Fruit fly (Drosophila melanogaster) whole organism, embryonic: ENCODE data around the gene Kal1.
A peak's percentile ranks its signal among the peaks of the same experiment; 100 is the strongest.

Source experiments
- CG1024 ChIP-seq: fragments of 200-800 bp; sonication (Bioruptor generic); IDR thresholded peaks from 2 replicates; pipeline ENCODE4 v1.3.6; 2022; ENCODE audit warnings: missing biosample characterization, missing genetic modification characterization
- CG10274 ChIP-seq: fragments of 200-800 bp; sonication (Bioruptor generic); optimal IDR thresholded peaks from 3 replicates; lab custom pipeline; 2017; ENCODE audit warnings: missing biosample characterization, mild to moderate bottlenecking, missing genetic modification characterization
- CG14710 ChIP-seq: fragments of 200-800 bp; sonication (Bioruptor generic); optimal IDR thresholded peaks from 3 replicates; lab custom pipeline; 2019; ENCODE audit warnings: missing biosample characterization, mild to moderate bottlenecking, missing genetic modification characterization, moderate library complexity
- CG15601 ChIP-seq: fragments of 200-800 bp; sonication (Bioruptor generic); optimal IDR thresholded peaks from 3 replicates; lab custom pipeline; 2019; ENCODE audit warnings: missing biosample characterization, mild to moderate bottlenecking, missing genetic modification characterization, moderate library complexity
- CG17385 ChIP-seq: fragments of 200-800 bp; sonication (Bioruptor generic); optimal IDR thresholded peaks from 3 replicates; lab custom pipeline; 2018; ENCODE audit warnings: missing biosample characterization, mild to moderate bottlenecking, missing genetic modification characterization
- CG18764 ChIP-seq: fragments of 200-800 bp; sonication (Bioruptor generic); optimal IDR thresholded peaks from 3 replicates; lab custom pipeline; 2016; ENCODE audit warnings: missing biosample characterization, missing genetic modification characterization
- CG2116 ChIP-seq: fragments of 200-800 bp; sonication (Bioruptor generic); optimal IDR thresholded peaks from 3 replicates; lab custom pipeline; 2018; ENCODE audit warnings: missing biosample characterization, mild to moderate bottlenecking, missing genetic modification characterization
- CG30403 ChIP-seq: fragments of 200-800 bp; sonication (Bioruptor generic); optimal IDR thresholded peaks from 3 replicates; lab custom pipeline; 2016; ENCODE audit warnings: missing biosample characterization, missing genetic modification characterization
- CG31388 ChIP-seq: fragments of 200-800 bp; sonication (Bioruptor generic); optimal IDR thresholded peaks from 2 replicates; lab custom pipeline; 2016; ENCODE audit warnings: missing biosample characterization, missing genetic modification characterization
- CG3281 ChIP-seq: fragments of 200-800 bp; sonication (Bioruptor generic); optimal IDR thresholded peaks from 3 replicates; lab custom pipeline; 2017; ENCODE audit warnings: missing biosample characterization, mild to moderate bottlenecking, missing genetic modification characterization
- CG4328 ChIP-seq: fragments of 200-800 bp; sonication (Bioruptor generic); optimal IDR thresholded peaks from 3 replicates; lab custom pipeline; 2017; ENCODE audit warnings: missing biosample characterization, missing genetic modification reagents, missing genetic modification characterization
- CG4424 ChIP-seq: fragments of 200-800 bp; sonication (Bioruptor generic); optimal IDR thresholded peaks from 3 replicates; lab custom pipeline; 2016; ENCODE audit warnings: missing biosample characterization, missing genetic modification characterization
- CG9817 ChIP-seq: fragments of 200-800 bp; sonication (Bioruptor generic); optimal IDR thresholded peaks from 2 replicates; lab custom pipeline; 2018; ENCODE audit warnings: missing biosample characterization, mild to moderate bottlenecking, missing genetic modification characterization, moderate library complexity
- CHES-1-like ChIP-seq: fragments of 200-800 bp; sonication (Bioruptor generic); optimal IDR thresholded peaks from 2 replicates; lab custom pipeline; 2016; ENCODE audit warnings: missing biosample characterization, missing genetic modification characterization
- Dll ChIP-seq: fragments of 200-800 bp; sonication (Bioruptor generic); IDR thresholded peaks from 4 replicates; pipeline ENCODE4 v1.3.6; 2022; ENCODE audit warnings: missing biosample characterization, missing genetic modification characterization; ENCODE audit not compliant: partially characterized antibody
- ERR ChIP-seq: fragments of 200-800 bp; sonication (Bioruptor generic); optimal IDR thresholded peaks from 2 replicates; lab custom pipeline; 2016; ENCODE audit warnings: missing biosample characterization, missing genetic modification characterization
- Ets65A ChIP-seq: fragments of 200-800 bp; sonication (Bioruptor generic); peaks from one replicate; lab custom pipeline; 2016; ENCODE audit warnings: missing biosample characterization, missing genetic modification characterization
- Ets97D ChIP-seq: fragments of 200-800 bp; sonication (Bioruptor generic); optimal IDR thresholded peaks from 3 replicates; lab custom pipeline; 2016; ENCODE audit warnings: missing biosample characterization, missing genetic modification characterization
- Fer3 ChIP-seq: fragments of 200-800 bp; sonication (Bioruptor generic); optimal IDR thresholded peaks from 2 replicates; lab custom pipeline; 2018; ENCODE audit warnings: missing biosample characterization, mild to moderate bottlenecking, missing genetic modification characterization, moderate library complexity
- HmgZ ChIP-seq: fragments of 200-800 bp; sonication (Bioruptor generic); optimal IDR thresholded peaks from 2 replicates; lab custom pipeline; 2018; ENCODE audit warnings: missing biosample characterization, mild to moderate bottlenecking, missing genetic modification characterization
- Hr39 ChIP-seq: fragments of >200 bp; optimal IDR thresholded peaks from 2 replicates; lab custom pipeline; 2017
- Lhr ChIP-seq: fragments of 200-800 bp; sonication (Bioruptor generic); optimal IDR thresholded peaks from 3 replicates; lab custom pipeline; 2017; ENCODE audit warnings: mild to moderate bottlenecking, missing biosample characterization, missing genetic modification reagents, missing genetic modification characterization
- Med ChIP-seq: fragments of 200-800 bp; sonication (Bioruptor generic); peaks from one replicate; lab custom pipeline; 2016; ENCODE audit warnings: missing biosample characterization, missing genetic modification characterization, mild to moderate bottlenecking, inconsistent platforms, moderate library complexity
- Mrtf ChIP-seq: fragments of 200-800 bp; sonication (Bioruptor generic); IDR thresholded peaks from 3 replicates; pipeline ENCODE4 v1.3.6; 2022; ENCODE audit warnings: missing biosample characterization, missing genetic modification characterization
- Nf-YC ChIP-seq: fragments of 200-800 bp; optimal IDR thresholded peaks from 3 replicates; lab custom pipeline; 2019; ENCODE audit warnings: missing biosample characterization, mild to moderate bottlenecking, missing genetic modification characterization, moderate library complexity
- Oli ChIP-seq: fragments of 200-800 bp; sonication (Bioruptor generic); optimal IDR thresholded peaks from 2 replicates; lab custom pipeline; 2018; ENCODE audit warnings: missing biosample characterization, mild to moderate bottlenecking, missing genetic modification characterization, moderate library complexity
- Scr ChIP-seq: fragments of 200-800 bp; sonication (Bioruptor generic); IDR thresholded peaks from 2 replicates; pipeline ENCODE4 v1.3.6; 2022; ENCODE audit warnings: missing biosample characterization, missing genetic modification characterization; ENCODE audit not compliant: partially characterized antibody
- Six4 ChIP-seq: fragments of 200-800 bp; sonication (Bioruptor generic); optimal IDR thresholded peaks from 2 replicates; lab custom pipeline; 2016; ENCODE audit warnings: missing biosample characterization, missing genetic modification characterization
- ara ChIP-seq: fragments of 200-800 bp; sonication (Bioruptor generic); IDR thresholded peaks from 2 replicates; pipeline ENCODE4 v1.3.6; 2022; ENCODE audit warnings: missing biosample characterization, missing genetic modification characterization
- corto ChIP-seq: fragments of 200-800 bp; sonication (Bioruptor generic); optimal IDR thresholded peaks from 2 replicates; lab custom pipeline; 2016; ENCODE audit warnings: missing biosample characterization, mild to moderate bottlenecking, missing genetic modification characterization, moderate library complexity
- fd64A ChIP-seq: fragments of 200-800 bp; sonication (Bioruptor generic); optimal IDR thresholded peaks from 3 replicates; lab custom pipeline; 2018; ENCODE audit warnings: missing biosample characterization, mild to moderate bottlenecking, missing genetic modification characterization
- ftz-f1 ChIP-seq: fragments of 200-800 bp; sonication (Bioruptor generic); optimal IDR thresholded peaks from 2 replicates; lab custom pipeline; 2016; ENCODE audit warnings: missing biosample characterization, missing genetic modification characterization
- hb ChIP-seq: fragments of 200-800 bp; sonication (Bioruptor generic); IDR thresholded peaks from 3 replicates; pipeline ENCODE4 v1.3.6; 2022; ENCODE audit warnings: missing biosample characterization, missing genetic modification characterization; ENCODE audit not compliant: partially characterized antibody
- hth ChIP-seq: fragments of >200 bp; optimal IDR thresholded peaks from 2 replicates; lab custom pipeline; 2017; ENCODE audit warnings: inconsistent platforms
- knrl ChIP-seq: fragments of 200-800 bp; sonication (Bioruptor generic); IDR thresholded peaks from 3 replicates; pipeline ENCODE4 v1.3.6; 2022; ENCODE audit warnings: missing biosample characterization, missing genetic modification characterization; ENCODE audit not compliant: partially characterized antibody
- mirr ChIP-seq: fragments of 200-800 bp; sonication (Bioruptor generic); optimal IDR thresholded peaks from 3 replicates; lab custom pipeline; 2018; ENCODE audit warnings: missing biosample characterization, mild to moderate bottlenecking, missing genetic modification characterization
- onecut ChIP-seq: fragments of 200-800 bp; sonication (Bioruptor generic); IDR thresholded peaks from 2 replicates; pipeline ENCODE4 v1.3.6; 2022; ENCODE audit warnings: missing biosample characterization, missing genetic modification characterization
- org-1 ChIP-seq: fragments of 200-800 bp; sonication (Bioruptor generic); optimal IDR thresholded peaks from 2 replicates; lab custom pipeline; 2017; ENCODE audit warnings: missing biosample characterization, missing genetic modification characterization
- pita ChIP-seq: fragments of 200-800 bp; sonication (Bioruptor generic); optimal IDR thresholded peaks from 2 replicates; lab custom pipeline; 2017; ENCODE audit warnings: missing biosample characterization, mild to moderate bottlenecking, missing genetic modification characterization
- prd ChIP-seq, 3 experiments: fragments of >200 bp in 2 of 3; fragments of 200-800 bp in 1 of 3; sonication (Bioruptor generic) in 1 of 3; optimal IDR thresholded peaks in 2 of 3; IDR thresholded peaks in 1 of 3; 2 replicates in 2 of 3; 3 replicates in 1 of 3; pipeline versions ENCODE4 v1.3.6 to Lab custom; 2017 to 2022; ENCODE audit warnings: missing biosample characterization in 1 of 3, missing genetic modification characterization in 1 of 3
- repo ChIP-seq: fragments of 200-800 bp; sonication (Bioruptor generic); optimal IDR thresholded peaks from 2 replicates; lab custom pipeline; 2016; ENCODE audit warnings: missing biosample characterization, missing genetic modification characterization
- sug ChIP-seq: fragments of 200-800 bp; optimal IDR thresholded peaks from 2 replicates; lab custom pipeline; 2019; ENCODE audit warnings: missing biosample characterization, mild to moderate bottlenecking, missing genetic modification characterization, moderate library complexity
- tin ChIP-seq: fragments of 200-800 bp; sonication (Bioruptor generic); optimal IDR thresholded peaks from 3 replicates; lab custom pipeline; 2016; ENCODE audit warnings: missing biosample characterization, missing genetic modification characterization
- trh ChIP-seq: fragments of 200-800 bp; sonication (Bioruptor generic); optimal IDR thresholded peaks from 2 replicates; lab custom pipeline; 2016; ENCODE audit warnings: missing biosample characterization, missing genetic modification characterization
- twi ChIP-seq: fragments of 200-800 bp; optimal IDR thresholded peaks from 2 replicates; lab custom pipeline; 2019; ENCODE audit warnings: missing biosample characterization, mild to moderate bottlenecking, missing genetic modification characterization, moderate library complexity
- vfl ChIP-seq: fragments of 200-800 bp; sonication (Bioruptor generic); optimal IDR thresholded peaks from 2 replicates; lab custom pipeline; 2016; ENCODE audit warnings: missing biosample characterization, missing genetic modification characterization

Kal1 gene

DNA sequence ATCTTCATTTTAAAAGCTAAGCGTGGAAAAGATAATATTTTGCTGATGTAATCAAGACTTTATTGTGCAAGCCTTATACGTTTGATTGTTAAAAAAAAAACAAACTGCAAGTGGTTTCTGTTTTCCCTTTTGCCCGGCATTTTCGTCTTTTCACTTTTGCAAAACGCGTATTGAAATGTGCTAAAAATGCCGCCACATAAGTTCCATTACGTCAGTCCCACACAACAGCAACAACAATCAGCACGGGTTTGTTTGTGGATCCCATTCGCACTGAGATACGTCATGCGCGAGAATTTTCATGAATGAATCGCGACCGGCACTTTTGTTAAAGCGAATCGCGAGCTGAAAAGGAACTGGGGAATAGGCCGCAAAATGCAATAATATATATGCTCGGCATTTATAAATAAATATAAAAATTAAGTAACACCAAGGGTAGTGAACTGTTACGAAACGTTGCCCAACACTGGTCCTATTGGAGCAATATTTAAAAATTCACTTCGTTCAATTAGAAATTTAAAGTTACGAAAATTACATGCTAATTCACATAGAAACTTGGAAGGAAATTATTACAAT is 35.0 kb upstream of the Kal1 start (continued):
- TF ChIP-seq CG18764 (GFP tag; lab: Kevin White, UChicago) (peak; percentile 42), CHES-1-like (GFP tag; lab: Kevin White, UChicago) (peak; percentile 18), CG9817 (tag; lab: Kevin White, UChicago) (peak; percentile 7), CG4424 (GFP tag; lab: Kevin White, UChicago) (peak; percentile 44), prd (optimal IDR thresholded peaks at IDR 0.05; lab: Kevin White, UChicago) (no peak), prd (GFP tag; IDR thresholded peaks at IDR 0.05; lab: Robert Waterston, UW) (no peak), CG4328 (GFP tag; lab: Kevin White, UChicago) (peak; percentile 37), Hr39 (lab: Kevin White, UChicago) (no peak), corto (GFP tag; lab: Kevin White, UChicago) (peak; percentile 82), CG3281 (GFP tag; lab: Kevin White, UChicago) (peak; percentile 73), onecut (GFP tag; lab: Robert Waterston, UW) (peak; percentile 60), Fer3 (tag; lab: Kevin White, UChicago) (peak; percentile 52), Six4 (GFP tag; lab: Kevin White, UChicago) (peak; percentile 43), CG2116 (GFP tag; lab: Kevin White, UChicago) (no peak), CG14710 (tag; lab: Kevin White, UChicago) (peak; percentile 17)

DNA sequence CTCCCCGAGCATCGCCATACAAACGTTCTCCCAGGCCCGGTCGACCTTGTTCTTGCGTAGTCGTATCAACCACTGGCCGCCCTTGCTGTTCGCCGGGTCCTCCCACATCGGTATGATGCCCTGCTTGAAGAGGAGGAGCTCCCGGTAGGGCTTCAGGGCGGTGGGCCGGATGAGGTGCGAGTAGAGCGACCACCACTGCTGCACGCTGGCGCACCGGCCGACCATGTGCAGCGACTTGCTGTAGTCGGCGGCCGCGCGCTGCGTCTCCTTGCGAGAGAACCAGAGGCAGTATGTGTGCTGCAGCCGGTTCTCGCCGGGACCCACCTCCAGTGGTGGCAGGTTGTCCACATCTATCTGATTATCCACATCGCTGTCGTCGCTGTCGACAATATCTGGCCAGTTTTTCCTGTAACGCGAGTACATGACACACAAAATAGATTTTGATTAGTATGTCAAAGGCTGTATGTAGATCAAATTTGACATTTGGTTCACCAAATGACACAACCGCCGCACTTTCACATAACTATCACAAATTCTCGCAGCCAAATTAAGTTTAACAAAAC is 34.2 kb upstream of the Kal1 start, which contains the start of gene CG10694:
Gene CG10694 (plus strand): TSS at position 513 of the 563 bp plus-strand sequence.
- TF ChIP-seq ara (no peak), Ets65A (GFP tag; lab: Kevin White, UChicago) (peak; percentile 87), CG31388 (GFP tag; lab: Kevin White, UChicago) (no peak), Med (GFP tag; lab: Kevin White, UChicago) (peak; percentile 63), Scr (no peak), Oli (tag; lab: Kevin White, UChicago) (no peak), mirr (GFP tag; lab: Kevin White, UChicago) (no peak)

dm6 chr3R:24108902-24109389 is 32.2 kb upstream of the Kal1 start, which contains the start of the genes eIF4EHP and CG18428:
Gene eIF4EHP, minus strand, starts transcription at chr3R:24108960.
Gene CG18428, plus strand, starts transcription at chr3R:24109336.
- peak; percentile 96 for TF ChIP-seq org-1 (GFP tag; lab: Kevin White, UChicago)
- peak; percentile 51 for TF ChIP-seq repo
- TF ChIP-seq hb (GFP tag; lab: Robert Waterston, UW): no peak
- TF ChIP-seq ara: 0 out of 2 replicates have a peak, but pooled peaks have one; percentile 98
- TF ChIP-seq Dll: no peak
- TF ChIP-seq CG17385 (GFP tag; lab: Kevin White, UChicago): peak; percentile 99
- TF ChIP-seq CG2116 (GFP tag; lab: Kevin White, UChicago): peak; percentile 89
- peak; percentile 94 for TF ChIP-seq CG10274 (GFP tag; lab: Kevin White, UChicago)
- TF ChIP-seq fd64A: peak; percentile 90
- peak; percentile 99 for TF ChIP-seq twi (tag; lab: Kevin White, UChicago)
- TF ChIP-seq hth (lab: Kevin White, UChicago): no peak
- TF ChIP-seq knrl (GFP tag; lab: Robert Waterston, UW): no peak
- peak; percentile 48 for TF ChIP-seq ftz-f1 (GFP tag; lab: Kevin White, UChicago)
- no peak; the same call in 1 of the 3 replicates for TF ChIP-seq Mrtf (GFP tag; lab: Robert Waterston, UW)
- TF ChIP-seq vfl: peak; percentile 91
- peak; percentile 99 for TF ChIP-seq HmgZ (tag; lab: Kevin White, UChicago)
- TF ChIP-seq CG15601: peak; percentile 99
- TF ChIP-seq ERR: peak; percentile 77
- peak; percentile 84 for TF ChIP-seq Ets97D (GFP tag; lab: Kevin White, UChicago)
- peak; percentile 99 for TF ChIP-seq CG30403 (GFP tag; lab: Kevin White, UChicago)
- TF ChIP-seq pita (GFP tag; lab: Kevin White, UChicago): no peak
- TF ChIP-seq Lhr (GFP tag; lab: Kevin White, UChicago): peak; percentile 95
- TF ChIP-seq Nf-YC (tag; lab: Kevin White, UChicago): peak; percentile 95
- TF ChIP-seq trh (GFP tag; lab: Kevin White, UChicago): peak; percentile 97
- peak; percentile 98 for TF ChIP-seq tin
- TF ChIP-seq sug: peak; percentile 99
- peak; percentile 91; the same call in 1 of the 2 replicates for TF ChIP-seq CG1024 (GFP tag; lab: Robert Waterston, UW)
